Fruit fly (Drosophila melanogaster): ENCODE data around the gene CG32262.

Gene CG32262

dm6 chr3L:3760395-3760997, 49.5 kb downstream of the CG32262 start:
- TF ChIP-seq fd85E (GFP tag; optimal IDR thresholded peaks at IDR 0.05) (no peak), cyc (GFP tag; optimal IDR thresholded peaks at IDR 0.05) (peak; percentile 28), Sox102F (GFP tag; optimal IDR thresholded peaks at IDR 0.05) (no peak), svp (GFP tag) (peak; percentile 62), CG31627 (GFP tag; optimal IDR thresholded peaks at IDR 0.05) (no peak), CG11902 (GFP tag; optimal IDR thresholded peaks at IDR 0.05) (no peak), CG15336 (GFP tag; IDR thresholded peaks at IDR 0.05) (0 out of 2 replicates have a peak, but pooled peaks have one; percentile 15), achi (GFP tag; optimal IDR thresholded peaks at IDR 0.05) (no peak), ss (GFP tag; optimal IDR thresholded peaks at IDR 0.05) (no peak), CG32006 (GFP tag; optimal IDR thresholded peaks at IDR 0.05) (no peak), CG6808 (GFP tag; optimal IDR thresholded peaks at IDR 0.05) (no peak), salr (GFP tag; optimal IDR thresholded peaks at IDR 0.05) (no peak), vri (GFP tag; optimal IDR thresholded peaks at IDR 0.05) (no peak), CG34406 (GFP tag; optimal IDR thresholded peaks at IDR 0.05) (no peak), dsx (GFP tag; optimal IDR thresholded peaks at IDR 0.05; ENCODE audit: poor library complexity, severe bottlenecking) (peak; percentile 21), Hr39 (GFP tag; optimal IDR thresholded peaks at IDR 0.05) (peak; percentile 4), CG11294 (GFP tag; IDR thresholded peaks at IDR 0.05) (no peak), Eip75B (GFP tag; optimal IDR thresholded peaks at IDR 0.05) (no peak), CG6854 (GFP tag; optimal IDR thresholded peaks at IDR 0.05) (no peak), acj6 (GFP tag; optimal IDR thresholded peaks at IDR 0.05) (no peak), Gug (GFP tag; IDR thresholded peaks at IDR 0.05) (no peak), CG1621 (tag; optimal IDR thresholded peaks at IDR 0.05) (no peak), CG6792 (GFP tag; optimal IDR thresholded peaks at IDR 0.05) (no peak), Met (GFP tag; optimal IDR thresholded peaks at IDR 0.05) (peak; percentile 31), CG10631 (GFP tag; optimal IDR thresholded peaks at IDR 0.05) (no peak), OdsH (GFP tag; optimal IDR thresholded peaks at IDR 0.05) (no peak), dac (GFP tag; optimal IDR thresholded peaks at IDR 0.05) (no peak), Lpt (GFP tag; optimal IDR thresholded peaks at IDR 0.05) (no peak), CG6163 (GFP tag; IDR thresholded peaks at IDR 0.05) (no peak), CG3032 (tag; optimal IDR thresholded peaks at IDR 0.05) (no peak), Hr4 (GFP tag; optimal IDR thresholded peaks at IDR 0.05) (peak; percentile 5), CG4318 (GFP tag; optimal IDR thresholded peaks at IDR 0.05) (no peak), CG3919 (GFP tag; optimal IDR thresholded peaks at IDR 0.05) (no peak), CG16779 (tag; optimal IDR thresholded peaks at IDR 0.05) (no peak), lz (GFP tag; optimal IDR thresholded peaks at IDR 0.05) (no peak), esn (GFP tag; optimal IDR thresholded peaks at IDR 0.05) (no peak), Hr38 (GFP tag; optimal IDR thresholded peaks at IDR 0.05) (no peak), CG7368 (GFP tag; optimal IDR thresholded peaks at IDR 0.05) (no peak), CG6276 (GFP tag; optimal IDR thresholded peaks at IDR 0.05) (no peak), Ets21C (GFP tag; optimal IDR thresholded peaks at IDR 0.05) (no peak), pdm3 (GFP tag; optimal IDR thresholded peaks at IDR 0.05) (no peak), Eip93F (GFP tag; optimal IDR thresholded peaks at IDR 0.05) (no peak), topi (GFP tag; optimal IDR thresholded peaks at IDR 0.05) (no peak), CG11762 (GFP tag; optimal IDR thresholded peaks at IDR 0.05; ENCODE audit: insufficient read depth) (no peak), CG10669 (GFP tag; optimal IDR thresholded peaks at IDR 0.05) (no peak), spab (GFP tag; optimal IDR thresholded peaks at IDR 0.05) (no peak), fd59A (GFP tag; optimal IDR thresholded peaks at IDR 0.05) (no peak), fkh (GFP tag; optimal IDR thresholded peaks at IDR 0.05) (no peak), eg (GFP tag; IDR thresholded peaks at IDR 0.05) (no peak), Sox15 (GFP tag; optimal IDR thresholded peaks at IDR 0.05) (no peak), Smox (GFP tag; optimal IDR thresholded peaks at IDR 0.05) (no peak), CG8632 (GFP tag; optimal IDR thresholded peaks at IDR 0.05) (no peak)

Data from whole organism, prepupa.